Worm (Caenorhabditis elegans): ENCODE results near the gene apm-3.

Gene apm-3

ce11 chrX:1004037-1004436 is 49.3 kb downstream of the apm-3 start, which contains the start of gene cutl-21:
TSS of gene cutl-21 (plus strand) at chrX:1004337.
- TF ChIP-seq unc-62 (GFP tag; optimal IDR thresholded peaks at IDR 0.05), result no peak

DNA sequence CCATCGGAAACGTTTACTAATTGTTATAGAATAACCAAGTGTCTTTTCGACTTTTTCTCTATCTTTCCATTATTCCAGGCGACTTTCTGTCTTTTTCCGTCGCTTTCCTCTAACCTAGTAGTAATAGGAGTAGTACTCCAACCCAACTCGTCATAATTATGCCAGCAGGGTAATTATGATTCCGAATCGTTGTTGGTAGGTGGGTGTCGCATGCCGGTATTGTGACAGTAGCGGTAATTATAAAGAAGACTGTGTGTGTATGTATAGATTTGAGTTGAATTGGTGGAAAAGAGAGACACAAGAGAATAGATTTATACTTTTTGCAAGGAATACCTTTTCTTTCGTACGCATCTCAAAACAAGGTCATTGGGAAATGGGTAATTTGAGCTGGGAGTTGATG is 50.3 kb downstream of the apm-3 start:
- no peak for TF ChIP-seq unc-62 (GFP tag; optimal IDR thresholded peaks at IDR 0.05)
